Worm (Caenorhabditis elegans) whole organism, mixed stage, embryonic: Measurements from ENCODE around the gene gst-6.

Source experiments
- M03D4.4 ChIP-seq: sonication (generic microtip); optimal IDR thresholded peaks from 2 replicates; lab custom pipeline; 2017; ENCODE audit warnings: mild to moderate bottlenecking, missing genetic modification characterization, missing compliant biosample characterization
- bed-3 ChIP-seq: fragments of 200-800 bp; sonication (Bioruptor generic); optimal IDR thresholded peaks from 3 replicates; lab custom pipeline; 2018; ENCODE audit warnings: mild to moderate bottlenecking, missing genetic modification characterization, moderate library complexity, missing compliant biosample characterization
- ceh-43 ChIP-seq: fragments of 200-800 bp; sonication (Bioruptor generic); optimal IDR thresholded peaks from 2 replicates; lab custom pipeline; 2018; ENCODE audit warnings: mild to moderate bottlenecking, missing genetic modification characterization, moderate library complexity, missing compliant biosample characterization
- ceh-83 ChIP-seq: fragments of 200-800 bp; sonication (Bioruptor generic); optimal IDR thresholded peaks from 2 replicates; lab custom pipeline; 2018; ENCODE audit warnings: mild to moderate bottlenecking, missing genetic modification characterization, missing compliant biosample characterization
- ces-1 ChIP-seq: fragments of 150-350 bp; optimal IDR thresholded peaks from 2 replicates; lab custom pipeline; 2014; ENCODE audit warnings: missing biosample characterization, missing genetic modification reagents, missing genetic modification characterization
- drap-1 ChIP-seq: fragments of 200-800 bp; sonication (Bioruptor generic); optimal IDR thresholded peaks from 3 replicates; lab custom pipeline; 2018; ENCODE audit warnings: mild to moderate bottlenecking, missing genetic modification characterization, missing compliant biosample characterization
- elt-1 ChIP-seq: sonication (generic microtip); optimal IDR thresholded peaks from 2 replicates; lab custom pipeline; 2017; ENCODE audit warnings: missing genetic modification characterization, mild to moderate bottlenecking, missing compliant biosample characterization, antibody characterized with exemption, moderate library complexity, borderline replicate concordance; ENCODE audit not compliant: insufficient read depth
- elt-3 ChIP-seq: fragments of 150-350 bp; optimal IDR thresholded peaks from 2 replicates; lab custom pipeline; 2014; ENCODE audit warnings: missing biosample characterization, missing genetic modification characterization
- flh-1 ChIP-seq: fragments of 200-800 bp; sonication (Bioruptor generic); optimal IDR thresholded peaks from 2 replicates; lab custom pipeline; 2018; ENCODE audit warnings: mild to moderate bottlenecking, missing genetic modification characterization, moderate library complexity, missing compliant biosample characterization
- ham-2 ChIP-seq: fragments of 200-800 bp; sonication (Bioruptor generic); optimal IDR thresholded peaks from 2 replicates; lab custom pipeline; 2018; ENCODE audit warnings: mild to moderate bottlenecking, missing genetic modification characterization, missing compliant biosample characterization
- hlh-1 ChIP-seq: fragments of 150-350 bp; optimal IDR thresholded peaks from 2 replicates; lab custom pipeline; 2014; ENCODE audit warnings: missing biosample characterization, missing genetic modification reagents, missing genetic modification characterization
- lin-13 ChIP-seq: fragments of 150-350 bp; optimal IDR thresholded peaks from 2 replicates; lab custom pipeline; 2014; ENCODE audit warnings: missing biosample characterization, missing genetic modification characterization
- lin-32 ChIP-seq: fragments of 200-800 bp; sonication (Bioruptor generic); optimal IDR thresholded peaks from 2 replicates; lab custom pipeline; 2018; ENCODE audit warnings: mild to moderate bottlenecking, missing genetic modification characterization, missing compliant biosample characterization
- lsy-2 ChIP-seq: fragments of 150-350 bp; optimal IDR thresholded peaks from 2 replicates; lab custom pipeline; 2014; ENCODE audit warnings: missing biosample characterization, missing genetic modification characterization
- mep-1 ChIP-seq: fragments of 150-350 bp; optimal IDR thresholded peaks from 2 replicates; lab custom pipeline; 2017; ENCODE audit warnings: missing biosample characterization, missing genetic modification reagents, missing genetic modification characterization, inconsistent platforms
- mls-2 ChIP-seq: sonication (generic microtip); optimal IDR thresholded peaks from 2 replicates; lab custom pipeline; 2016; ENCODE audit warnings: mild to moderate bottlenecking, missing genetic modification characterization, moderate library complexity, missing compliant biosample characterization
- nhr-12 ChIP-seq: fragments of 150-350 bp; optimal IDR thresholded peaks from 2 replicates; lab custom pipeline; 2014; ENCODE audit warnings: missing biosample characterization, missing genetic modification characterization
- nhr-2 ChIP-seq: fragments of 150-350 bp; optimal IDR thresholded peaks from 2 replicates; lab custom pipeline; 2014; ENCODE audit warnings: missing biosample characterization, missing genetic modification characterization
- nhr-28 ChIP-seq: fragments of 150-350 bp; optimal IDR thresholded peaks from 2 replicates; lab custom pipeline; 2014; ENCODE audit warnings: missing biosample characterization, missing genetic modification characterization
- nhr-76 ChIP-seq: sonication (generic microtip); optimal IDR thresholded peaks from 2 replicates; lab custom pipeline; 2017; ENCODE audit warnings: missing biosample characterization, missing genetic modification characterization
- pha-4 ChIP-seq: fragments of 150-350 bp; optimal IDR thresholded peaks from 2 replicates; lab custom pipeline; 2018; ENCODE audit warnings: missing biosample characterization, missing genetic modification reagents, missing genetic modification characterization
- sem-2 ChIP-seq: fragments of 200-800 bp; sonication (Bioruptor generic); optimal IDR thresholded peaks from 2 replicates; lab custom pipeline; 2018; ENCODE audit warnings: mild to moderate bottlenecking, missing genetic modification characterization, missing compliant biosample characterization
- snpc-4 ChIP-seq: fragments of 150-350 bp; optimal IDR thresholded peaks from 2 replicates; lab custom pipeline; 2014; ENCODE audit warnings: missing biosample characterization, missing genetic modification characterization
- sptf-1 ChIP-seq: sonication (generic microtip); optimal IDR thresholded peaks from 2 replicates; lab custom pipeline; 2017; ENCODE audit warnings: mild to moderate bottlenecking, missing genetic modification characterization, moderate library complexity, missing compliant biosample characterization
- tbx-8 ChIP-seq: fragments of 200-800 bp; sonication (Bioruptor generic); optimal IDR thresholded peaks from 2 replicates; lab custom pipeline; 2018; ENCODE audit warnings: mild to moderate bottlenecking, missing genetic modification characterization, moderate library complexity, missing compliant biosample characterization
- unc-120 ChIP-seq: sonication (generic microtip); optimal IDR thresholded peaks from 2 replicates; lab custom pipeline; 2017; ENCODE audit warnings: missing genetic modification characterization, missing compliant biosample characterization; ENCODE audit not compliant: poor library complexity, severe bottlenecking
- unc-39 ChIP-seq: fragments of 150-350 bp; optimal IDR thresholded peaks from 2 replicates; lab custom pipeline; 2014; ENCODE audit warnings: missing biosample characterization, missing genetic modification characterization
- unc-62 ChIP-seq: fragments of 150-350 bp; optimal IDR thresholded peaks from 2 replicates; lab custom pipeline; 2014; ENCODE audit warnings: missing biosample characterization, missing genetic modification reagents, missing genetic modification characterization
- zip-8 ChIP-seq: fragments of 150-350 bp; optimal IDR thresholded peaks from 2 replicates; lab custom pipeline; 2014; ENCODE audit warnings: missing biosample characterization, missing genetic modification characterization
- ztf-11 ChIP-seq: fragments of 150-350 bp; optimal IDR thresholded peaks from 2 replicates; lab custom pipeline; 2014; ENCODE audit warnings: missing biosample characterization, missing genetic modification characterization

gst-6 gene

DNA sequence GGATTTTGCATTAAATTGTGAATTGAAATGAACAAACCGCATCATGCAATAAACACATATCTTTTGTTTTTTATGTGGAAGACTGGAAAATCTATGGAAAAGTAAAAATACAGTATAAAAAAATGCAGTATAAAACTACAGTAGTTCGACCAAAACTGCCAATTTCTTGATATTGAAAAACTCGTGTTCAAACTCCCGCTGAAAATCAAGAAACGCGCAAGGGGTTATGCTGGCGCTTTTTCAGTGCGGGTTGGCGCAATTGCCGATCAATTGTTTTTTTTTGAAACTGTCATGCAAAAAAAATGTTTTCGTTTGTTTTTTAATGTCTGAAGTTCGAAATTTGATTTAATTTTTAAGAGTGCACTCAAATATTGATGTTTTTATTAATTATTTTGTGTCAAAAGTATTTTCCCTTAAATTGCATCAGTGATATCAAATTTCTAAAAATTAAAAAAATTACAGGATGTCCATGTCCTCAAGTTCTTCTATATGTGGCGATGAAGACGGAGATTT is 28.0 kb upstream of the gst-6 start, which contains the start of gene dnj-9 (continued):
- TF ChIP-seq unc-39 (tag; lab: Kevin White, UChicago) (no peak), bed-3 (GFP tag; lab: Kevin White, UChicago) (peak; percentile 34), hlh-1 (tag; lab: Kevin White, UChicago) (peak; percentile 77), snpc-4 (tag; lab: Kevin White, UChicago) (no peak), unc-62 (GFP tag; lab: Kevin White, UChicago) (peak; percentile 31), tbx-8 (GFP tag; lab: Kevin White, UChicago) (no peak)

DNA sequence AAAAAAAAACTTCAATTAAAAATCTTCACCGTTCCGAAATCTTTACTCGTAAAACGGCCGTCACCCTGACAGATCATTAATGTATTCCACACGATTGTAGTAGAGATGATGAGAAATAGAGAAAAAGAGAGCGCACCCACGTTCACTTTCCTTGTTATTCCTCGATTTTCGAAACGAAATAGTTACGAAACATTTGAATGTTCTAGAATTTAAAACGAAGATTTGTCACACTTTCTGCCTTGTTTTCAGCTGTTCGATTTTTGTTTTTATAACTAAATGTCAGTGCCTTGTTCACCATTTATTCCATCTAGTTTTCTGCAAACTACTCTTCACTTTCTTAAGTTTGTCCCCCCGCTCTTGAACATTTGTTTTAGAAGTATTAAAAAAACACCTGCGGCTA is 24.9 kb upstream of the gst-6 start:
- TF ChIP-seq hlh-1 (tag; lab: Kevin White, UChicago) (no peak), elt-1 (no peak), tbx-8 (GFP tag; lab: Kevin White, UChicago) (no peak), elt-3 (tag; lab: Kevin White, UChicago) (no peak), ham-2 (GFP tag; lab: Kevin White, UChicago) (no peak), sem-2 (no peak), lin-13 (tag; lab: Kevin White, UChicago) (no peak), mep-1 (no peak), nhr-2 (tag; lab: Kevin White, UChicago) (no peak), drap-1 (GFP tag; lab: Kevin White, UChicago) (no peak), unc-62 (GFP tag; lab: Kevin White, UChicago) (no peak), ces-1 (GFP tag; lab: Kevin White, UChicago) (no peak), M03D4.4 (tag; lab: Kevin White, UChicago) (no peak), zip-8 (no peak), mls-2 (tag; lab: Kevin White, UChicago) (no peak), unc-39 (tag; lab: Kevin White, UChicago) (no peak)

DNA sequence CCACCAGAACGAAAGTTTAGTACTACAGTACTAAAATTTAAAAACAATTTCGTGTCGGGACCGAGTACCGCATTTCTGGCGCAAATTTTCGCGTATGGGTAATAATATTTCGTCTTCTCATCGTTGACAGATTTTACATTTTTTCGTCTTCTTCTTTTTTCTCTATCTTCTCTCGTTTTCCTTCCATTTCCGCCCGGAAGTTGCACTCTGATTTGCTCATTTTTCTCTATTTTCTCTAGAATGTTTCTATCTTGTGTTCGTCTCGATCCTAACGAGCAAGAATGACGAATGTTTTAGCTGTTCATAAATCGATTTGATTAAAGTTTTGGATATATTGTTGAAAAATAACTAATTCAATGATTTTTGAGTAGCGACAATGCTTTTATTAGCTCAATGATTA is 24.2 kb upstream of the gst-6 start:
- TF ChIP-seq pha-4 (tag; lab: Kevin White, UChicago) (no peak), unc-120 (tag; lab: Kevin White, UChicago) (peak; percentile 5)

DNA sequence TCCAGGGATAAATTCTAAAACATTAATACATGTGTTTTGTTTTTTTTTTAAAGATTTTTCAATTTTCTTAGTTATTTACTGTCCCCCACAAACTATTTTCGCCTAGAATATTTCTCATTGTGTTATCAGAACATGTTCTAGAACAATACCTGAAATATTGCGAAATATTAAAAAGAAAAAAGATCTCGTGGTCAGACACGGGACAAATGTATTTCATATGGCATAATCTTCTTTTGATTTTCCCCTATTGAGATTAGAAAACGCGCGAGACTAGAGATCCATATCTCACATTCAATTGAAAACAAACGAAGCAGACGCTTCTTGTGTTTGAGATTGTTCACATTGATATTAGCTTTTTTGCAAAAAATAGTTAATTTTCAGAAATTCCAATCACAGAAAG is 23.6 kb upstream of the gst-6 start:
- no peak for TF ChIP-seq lsy-2 (tag; lab: Kevin White, UChicago)
- no peak for TF ChIP-seq mep-1
- no peak for TF ChIP-seq ztf-11 (tag; lab: Kevin White, UChicago)
- TF ChIP-seq bed-3 (GFP tag; lab: Kevin White, UChicago): no peak
- TF ChIP-seq drap-1 (GFP tag; lab: Kevin White, UChicago): no peak
- TF ChIP-seq elt-1: peak; percentile 65
- no peak for TF ChIP-seq ces-1 (GFP tag; lab: Kevin White, UChicago)

DNA sequence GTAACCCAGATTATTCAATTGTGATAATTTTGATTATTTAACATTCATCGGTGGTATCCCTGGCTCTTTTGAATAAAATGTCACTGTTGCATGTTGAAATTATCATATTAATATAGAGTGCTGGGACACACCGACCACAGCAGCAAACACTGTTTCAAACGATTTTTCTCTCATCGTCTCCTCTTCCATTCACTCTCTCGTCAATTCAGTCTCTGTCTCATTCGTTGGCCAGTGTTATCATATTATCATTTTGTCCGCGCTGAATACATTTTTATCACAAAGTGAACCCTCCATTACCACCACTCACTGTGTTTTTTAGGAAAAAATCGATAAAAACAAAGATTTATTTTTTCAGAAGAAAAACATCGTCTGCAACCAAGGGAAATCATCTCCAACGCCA is 22.6 kb upstream of the gst-6 start:
- no peak for TF ChIP-seq unc-39 (tag; lab: Kevin White, UChicago)
- TF ChIP-seq hlh-1 (tag; lab: Kevin White, UChicago): no peak
- no peak for TF ChIP-seq nhr-28 (tag; lab: Kevin White, UChicago)
- TF ChIP-seq nhr-76: no peak
- no peak for TF ChIP-seq lsy-2 (tag; lab: Kevin White, UChicago)
- TF ChIP-seq sem-2: no peak
- no peak for TF ChIP-seq M03D4.4 (tag; lab: Kevin White, UChicago)
- no peak for TF ChIP-seq lin-13 (tag; lab: Kevin White, UChicago)
- no peak for TF ChIP-seq nhr-12 (tag; lab: Kevin White, UChicago)
- no peak for TF ChIP-seq ceh-43 (GFP tag; lab: Kevin White, UChicago)

DNA sequence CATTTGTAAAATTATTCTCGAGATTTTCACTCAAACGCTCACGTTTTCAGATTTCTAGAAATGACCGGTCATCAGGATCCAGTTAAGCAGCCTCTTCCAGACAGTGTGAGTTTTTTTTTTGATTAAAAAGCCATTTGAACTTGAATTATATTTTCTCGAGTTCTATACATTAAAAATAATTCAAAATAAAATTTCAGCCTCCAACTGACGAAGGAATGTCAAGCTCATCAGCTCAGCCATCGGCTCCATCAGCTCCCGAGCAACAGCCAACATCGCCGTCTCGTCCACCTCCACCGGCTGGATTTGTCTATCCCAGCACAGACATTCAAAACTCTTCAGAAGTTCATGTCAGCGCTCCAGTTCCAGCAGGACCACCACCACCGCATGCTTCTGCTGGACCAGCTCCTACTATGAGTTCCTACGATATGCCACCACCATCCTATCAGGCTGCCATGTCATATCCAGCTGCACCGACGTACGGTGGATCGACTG is 21.8 kb upstream of the gst-6 start, which contains the start of gene F11G11.5:
Gene F11G11.5, plus strand, starts transcription at position 51 of the 492 bp plus-strand sequence.
- TF ChIP-seq zip-8 (no peak), nhr-12 (tag; lab: Kevin White, UChicago) (no peak), ceh-83 (GFP tag; lab: Kevin White, UChicago) (no peak), lin-32 (GFP tag; lab: Kevin White, UChicago) (no peak), unc-62 (GFP tag; lab: Kevin White, UChicago) (no peak), sptf-1 (tag; lab: Kevin White, UChicago) (no peak), lsy-2 (tag; lab: Kevin White, UChicago) (no peak), unc-39 (tag; lab: Kevin White, UChicago) (no peak), flh-1 (GFP tag; lab: Kevin White, UChicago) (no peak), hlh-1 (tag; lab: Kevin White, UChicago) (no peak), unc-120 (tag; lab: Kevin White, UChicago) (no peak)
